Worm (Caenorhabditis elegans) whole organism, L1 larva: Measurements from ENCODE around the gene F47C12.7.
A peak's percentile ranks its signal among the peaks of the same experiment; 100 is the strongest.

ENCODE experiments used
- C04F5.9 ChIP-seq: sonication (generic microtip); optimal IDR thresholded peaks from 2 replicates; lab custom pipeline; 2016; ENCODE audit warnings: missing genetic modification characterization, missing compliant biosample characterization
- C34B4.2 ChIP-seq: sonication (generic microtip); optimal IDR thresholded peaks from 2 replicates; lab custom pipeline; 2017; ENCODE audit warnings: mild to moderate bottlenecking, missing genetic modification characterization, missing compliant biosample characterization
- F16B12.6 ChIP-seq: fragments of 150-350 bp; optimal IDR thresholded peaks from 2 replicates; lab custom pipeline; 2014; ENCODE audit warnings: missing biosample characterization, missing genetic modification characterization
- Y116A8C.19 ChIP-seq: sonication (generic microtip); optimal IDR thresholded peaks from 2 replicates; lab custom pipeline; 2016; ENCODE audit warnings: missing compliant biosample characterization, missing genetic modification characterization, borderline replicate concordance
- aha-1 ChIP-seq: fragments of 150-350 bp; optimal IDR thresholded peaks from 2 replicates; lab custom pipeline; 2014; ENCODE audit warnings: missing biosample characterization, missing genetic modification characterization
- alr-1 ChIP-seq: fragments of 200-800 bp; sonication (Bioruptor generic); optimal IDR thresholded peaks from 2 replicates; lab custom pipeline; 2018; ENCODE audit warnings: borderline replicate concordance, mild to moderate bottlenecking, missing genetic modification characterization, missing compliant biosample characterization
- ama-1 ChIP-seq: fragments of 150-350 bp; optimal IDR thresholded peaks from 2 replicates; lab custom pipeline; 2014
- blmp-1 ChIP-seq: fragments of 150-350 bp; optimal IDR thresholded peaks from 2 replicates; lab custom pipeline; 2014; ENCODE audit warnings: missing biosample characterization, missing genetic modification characterization
- ceh-63 ChIP-seq: fragments of 200-800 bp; sonication (Bioruptor generic); optimal IDR thresholded peaks from 2 replicates; lab custom pipeline; 2018; ENCODE audit warnings: mild to moderate bottlenecking, missing genetic modification characterization, missing compliant biosample characterization
- ceh-82 ChIP-seq, 3 experiments: fragments of 150-350 bp in 1 of 3; sonication (generic microtip) in 2 of 3; optimal IDR thresholded peaks; 2 replicates each; lab custom pipeline; 2014 to 2017; ENCODE audit warnings: missing biosample characterization in 3 of 3, missing genetic modification characterization in 3 of 3
- dsc-1 ChIP-seq: sonication (generic microtip); optimal IDR thresholded peaks from 2 replicates; lab custom pipeline; 2016; ENCODE audit warnings: mild to moderate bottlenecking, missing genetic modification characterization, missing compliant biosample characterization
- efl-1 ChIP-seq, 4 experiments: fragments of 150-350 bp; optimal IDR thresholded peaks in 3 of 4; peaks in 1 of 4; 1 replicate in 1 of 4; 2 replicates in 3 of 4; lab custom pipeline; 2014; ENCODE audit warnings: missing biosample characterization in 2 of 4, missing genetic modification characterization in 2 of 4, missing genetic modification reagents in 2 of 4
- efl-3 ChIP-seq: fragments of 200-800 bp; sonication (Bioruptor generic); optimal IDR thresholded peaks from 2 replicates; lab custom pipeline; 2018; ENCODE audit warnings: mild to moderate bottlenecking, missing genetic modification characterization, missing compliant biosample characterization
- egl-13 ChIP-seq: sonication (generic microtip); optimal IDR thresholded peaks from 2 replicates; lab custom pipeline; 2016; ENCODE audit warnings: missing genotype, missing genetic modification reagents, missing genetic modification characterization, missing compliant biosample characterization
- elt-2 ChIP-seq: sonication (generic microtip); optimal IDR thresholded peaks from 2 replicates; lab custom pipeline; 2016; ENCODE audit warnings: missing genetic modification characterization, mild to moderate bottlenecking, inconsistent platforms, missing compliant biosample characterization, missing genetic modification reagents
- elt-3 ChIP-seq, 6 experiments: fragments of 150-350 bp in 1 of 6; sonication (generic microtip); optimal IDR thresholded peaks; 2 replicates each; lab custom pipeline; 2017 to 2018; ENCODE audit warnings: missing biosample characterization in 6 of 6, missing genetic modification characterization in 6 of 6, inconsistent platforms in 1 of 6
- ets-5 ChIP-seq: fragments of 200-800 bp; sonication (Bioruptor generic); IDR thresholded peaks from 2 replicates; pipeline ENCODE4 v1.3.6; 2022; ENCODE audit warnings: missing genetic modification characterization, missing compliant biosample characterization
- fkh-10 ChIP-seq: sonication (generic microtip); optimal IDR thresholded peaks from 2 replicates; lab custom pipeline; 2017; ENCODE audit warnings: missing biosample characterization, missing genetic modification reagents, missing genetic modification characterization
- fkh-4 ChIP-seq: sonication (generic microtip); optimal IDR thresholded peaks from 2 replicates; lab custom pipeline; 2016; ENCODE audit warnings: missing compliant biosample characterization, missing genetic modification characterization, borderline replicate concordance
- fkh-8 ChIP-seq: sonication (generic microtip); optimal IDR thresholded peaks from 2 replicates; lab custom pipeline; 2016; ENCODE audit warnings: mild to moderate bottlenecking, missing genetic modification characterization, missing compliant biosample characterization
- fos-1 ChIP-seq: fragments of 150-350 bp; optimal IDR thresholded peaks from 2 replicates; lab custom pipeline; 2014; ENCODE audit warnings: missing biosample characterization, missing genetic modification characterization
- grh-1 ChIP-seq: fragments of 200-800 bp; sonication (Bioruptor generic); IDR thresholded peaks from 2 replicates; pipeline ENCODE4 v1.3.6; 2022; ENCODE audit warnings: missing genetic modification reagents, missing genetic modification characterization, missing compliant biosample characterization
- hlh-17 ChIP-seq: fragments of 200-800 bp; sonication (Bioruptor generic); optimal IDR thresholded peaks from 2 replicates; lab custom pipeline; 2018; ENCODE audit warnings: missing genetic modification characterization, mild to moderate bottlenecking, missing compliant biosample characterization, moderate library complexity, borderline replicate concordance
- hlh-4 ChIP-seq: sonication (generic microtip); optimal IDR thresholded peaks from 2 replicates; lab custom pipeline; 2016; ENCODE audit warnings: mild to moderate bottlenecking, missing genetic modification characterization, missing compliant biosample characterization
- hpl-2 ChIP-seq: fragments of 150-350 bp; optimal IDR thresholded peaks from 2 replicates; lab custom pipeline; 2014; ENCODE audit warnings: missing biosample characterization, missing genetic modification reagents, missing genetic modification characterization
- isw-1 ChIP-seq: fragments of 200-800 bp; sonication (Bioruptor generic); IDR thresholded peaks from 2 replicates; pipeline ENCODE4 v1.3.6; 2022; ENCODE audit warnings: missing genetic modification characterization, missing compliant biosample characterization
- jun-1 ChIP-seq: fragments of 150-350 bp; optimal IDR thresholded peaks from 2 replicates; lab custom pipeline; 2014; ENCODE audit warnings: missing biosample characterization, missing genetic modification reagents, missing genetic modification characterization
- lin-14 ChIP-seq: fragments of 200-800 bp; sonication (Bioruptor generic); optimal IDR thresholded peaks from 2 replicates; lab custom pipeline; 2018; ENCODE audit warnings: mild to moderate bottlenecking, missing genetic modification characterization, moderate library complexity, missing compliant biosample characterization
- lin-15B ChIP-seq: fragments of 150-350 bp; sonication (generic microtip); optimal IDR thresholded peaks from 3 replicates; lab custom pipeline; 2014; ENCODE audit warnings: missing biosample characterization, missing genetic modification characterization
- lin-35 ChIP-seq, 2 experiments: fragments of 150-350 bp; optimal IDR thresholded peaks; 2 replicates each; lab custom pipeline; 2014; ENCODE audit warnings: missing biosample characterization in 2 of 2, missing genetic modification characterization in 2 of 2, missing genetic modification reagents in 2 of 2
- lin-39 ChIP-seq: fragments of 150-350 bp; optimal IDR thresholded peaks from 2 replicates; lab custom pipeline; 2014; ENCODE audit warnings: missing biosample characterization, missing genetic modification reagents, missing genetic modification characterization
- mab-9 ChIP-seq: fragments of 200-800 bp; sonication (Bioruptor generic); IDR thresholded peaks from 2 replicates; pipeline ENCODE4 v1.3.6; 2022; ENCODE audit warnings: missing genetic modification reagents, missing genetic modification characterization, missing compliant biosample characterization
- mdl-1 ChIP-seq, 2 experiments: fragments of 150-350 bp; optimal IDR thresholded peaks; 2 replicates each; lab custom pipeline; 2014 to 2017; ENCODE audit warnings: missing biosample characterization in 2 of 2, missing genetic modification characterization in 2 of 2, inconsistent platforms in 1 of 2
- mef-2 ChIP-seq: fragments of 150-350 bp; optimal IDR thresholded peaks from 2 replicates; lab custom pipeline; 2014; ENCODE audit warnings: missing biosample characterization, missing genetic modification characterization
- mep-1 ChIP-seq: fragments of 150-350 bp; optimal IDR thresholded peaks from 2 replicates; lab custom pipeline; 2014; ENCODE audit warnings: missing biosample characterization, missing genetic modification characterization
- nhr-20 ChIP-seq: sonication (generic microtip); optimal IDR thresholded peaks from 2 replicates; lab custom pipeline; 2016; ENCODE audit warnings: mild to moderate bottlenecking, missing genetic modification characterization, missing compliant biosample characterization
- nhr-28 ChIP-seq: fragments of 150-350 bp; optimal IDR thresholded peaks from 2 replicates; lab custom pipeline; 2014; ENCODE audit warnings: missing biosample characterization, missing genetic modification characterization
- nhr-47 ChIP-seq: sonication (generic microtip); optimal IDR thresholded peaks from 2 replicates; lab custom pipeline; 2016; ENCODE audit warnings: mild to moderate bottlenecking, missing genetic modification characterization, moderate library complexity, missing compliant biosample characterization
- nhr-77 ChIP-seq: fragments of 150-350 bp; optimal IDR thresholded peaks from 2 replicates; lab custom pipeline; 2014; ENCODE audit warnings: missing biosample characterization, missing genetic modification characterization
- nhr-84 ChIP-seq: sonication (generic microtip); optimal IDR thresholded peaks from 2 replicates; lab custom pipeline; 2017; ENCODE audit warnings: missing biosample characterization, missing genetic modification characterization
- nhr-85 ChIP-seq: sonication (generic microtip); peaks from one replicate; lab custom pipeline; 2016; ENCODE audit warnings: missing genetic modification characterization, inconsistent platforms, missing compliant biosample characterization
- rnt-1 ChIP-seq: sonication (generic microtip); optimal IDR thresholded peaks from 2 replicates; lab custom pipeline; 2016; ENCODE audit warnings: mild to moderate bottlenecking, missing genetic modification characterization, moderate library complexity, missing compliant biosample characterization
- skn-1 ChIP-seq: fragments of 150-350 bp; optimal IDR thresholded peaks from 2 replicates; lab custom pipeline; 2014; ENCODE audit warnings: missing biosample characterization, missing genetic modification characterization
- sox-4 ChIP-seq: sonication (generic microtip); optimal IDR thresholded peaks from 2 replicates; lab custom pipeline; 2016; ENCODE audit warnings: missing genetic modification characterization, missing compliant biosample characterization
- sptf-1 ChIP-seq: fragments of 150-350 bp; optimal IDR thresholded peaks from 2 replicates; lab custom pipeline; 2014; ENCODE audit warnings: missing biosample characterization, missing genetic modification characterization
- sup-37 ChIP-seq: fragments of 200-800 bp; sonication (Bioruptor generic); optimal IDR thresholded peaks from 2 replicates; lab custom pipeline; 2018; ENCODE audit warnings: mild to moderate bottlenecking, missing genetic modification characterization, missing compliant biosample characterization
- tlp-1 ChIP-seq: fragments of 150-350 bp; optimal IDR thresholded peaks from 2 replicates; lab custom pipeline; 2014; ENCODE audit warnings: missing biosample characterization, missing genetic modification characterization
- unc-30 ChIP-seq: sonication (generic microtip); optimal IDR thresholded peaks from 2 replicates; lab custom pipeline; 2017; ENCODE audit warnings: missing biosample characterization, missing genetic modification characterization
- unc-62 ChIP-seq: fragments of 150-350 bp; optimal IDR thresholded peaks from 2 replicates; lab custom pipeline; 2014; ENCODE audit warnings: missing biosample characterization, missing genetic modification reagents, missing genetic modification characterization
- unc-98 ChIP-seq: fragments of 200-800 bp; sonication (Bioruptor generic); IDR thresholded peaks from 2 replicates; pipeline ENCODE4 v1.3.6; 2022; ENCODE audit warnings: missing genetic modification characterization, missing compliant biosample characterization
- zip-4 ChIP-seq: fragments of 200-800 bp; sonication (Bioruptor generic); optimal IDR thresholded peaks from 2 replicates; lab custom pipeline; 2018; ENCODE audit warnings: mild to moderate bottlenecking, missing genetic modification characterization, moderate library complexity, missing compliant biosample characterization

Gene F47C12.7

DNA sequence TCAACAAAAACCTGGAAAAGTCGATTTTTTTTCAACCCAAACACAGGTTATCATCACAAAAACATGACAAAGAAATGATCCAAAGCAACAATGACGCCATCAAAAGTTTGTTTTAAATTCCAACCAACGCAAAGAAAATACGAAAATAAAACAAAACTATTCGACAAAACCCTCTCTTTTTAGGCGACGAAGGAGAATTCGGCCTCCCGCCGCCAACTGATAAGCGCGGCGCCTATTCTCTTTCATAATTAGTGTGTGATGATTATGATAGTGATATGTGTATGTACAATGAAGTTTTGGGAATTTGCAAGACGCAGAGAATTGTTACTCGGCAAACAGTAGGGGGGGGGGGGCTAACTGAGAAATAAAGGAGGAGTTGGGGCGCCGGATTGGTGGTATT is 34.0 kb upstream of the F47C12.7 start:
- no peak for TF ChIP-seq ceh-63 (GFP tag; lab: Kevin White, UChicago)
- no peak for TF ChIP-seq F16B12.6
- peak in 1 of 2 experiments; percentile 44 for TF ChIP-seq lin-35 (GFP tag; optimal IDR thresholded peaks at IDR 0.05; lab: Kevin White, UChicago)
- TF ChIP-seq hlh-4 (tag; lab: Kevin White, UChicago): no peak
- no peak for TF ChIP-seq mdl-1 (tag; optimal IDR thresholded peaks at IDR 0.05; lab: Kevin White, UChicago)
- TF ChIP-seq jun-1: no peak
- TF ChIP-seq elt-3 (tag; optimal IDR thresholded peaks at IDR 0.05; lab: Kevin White, UChicago): peak in 1 of 6 experiments; percentile 27
- TF ChIP-seq ceh-82 (tag; optimal IDR thresholded peaks at IDR 0.05; lab: Kevin White, UChicago): no peak
- no peak for TF ChIP-seq lin-15B (tag; lab: Kevin White, UChicago)
- peak; percentile 57 for TF ChIP-seq blmp-1 (tag; lab: Kevin White, UChicago)
- TF ChIP-seq efl-1 (optimal IDR thresholded peaks at IDR 0.05; lab: Kevin White, UChicago): no peak
- peak in 1 of 2 experiments; percentile 50 for TF ChIP-seq efl-1 (GFP tag; optimal IDR thresholded peaks at IDR 0.05 in 1 of 2; lab: Kevin White, UChicago)
- TF ChIP-seq nhr-47 (tag; lab: Kevin White, UChicago): no peak
- TF ChIP-seq Y116A8C.19 (tag; lab: Kevin White, UChicago): no peak
- peak; percentile 63 for TF ChIP-seq elt-2 (tag; lab: Kevin White, UChicago)

DNA sequence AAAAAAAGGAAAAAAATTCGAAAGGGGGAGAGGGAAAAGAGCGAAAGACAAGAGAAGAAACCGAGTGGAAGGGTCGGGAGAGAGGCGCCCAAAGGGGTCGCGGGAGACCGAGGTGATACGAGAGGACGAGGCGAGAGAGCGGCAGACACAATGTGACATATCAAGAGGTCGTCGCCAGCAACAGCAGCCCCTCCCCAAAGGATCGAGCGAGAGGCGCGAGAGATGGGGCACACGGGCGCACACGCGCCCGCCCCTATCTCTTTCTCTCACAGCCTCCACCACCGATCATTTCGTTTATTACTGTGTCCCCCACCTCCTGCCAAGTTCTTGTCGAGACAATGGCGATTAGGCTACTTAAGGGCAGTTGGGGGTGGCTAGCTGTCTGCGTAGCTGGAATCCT is 32.9 kb upstream of the F47C12.7 start:
- TF ChIP-seq skn-1: peak; percentile 35
- peak; percentile 91 for TF ChIP-seq lin-14 (GFP tag; lab: Kevin White, UChicago)
- no peak for TF ChIP-seq zip-4
- no peak for TF ChIP-seq alr-1
- TF ChIP-seq mef-2 (tag; lab: Kevin White, UChicago): no peak
- no peak for TF ChIP-seq unc-98 (GFP tag; lab: Robert Waterston, UW)
- no peak for TF ChIP-seq fkh-4 (tag; lab: Kevin White, UChicago)
- TF ChIP-seq hpl-2 (GFP tag; lab: Kevin White, UChicago): peak; percentile 9
- TF ChIP-seq ets-5 (GFP tag; lab: Robert Waterston, UW): no peak
- peak; percentile 37 for TF ChIP-seq mep-1 (tag; lab: Kevin White, UChicago)
- TF ChIP-seq nhr-84: no peak
- TF ChIP-seq aha-1 (tag; lab: Kevin White, UChicago): no peak
- no peak for TF ChIP-seq F16B12.6
- TF ChIP-seq fos-1 (tag; lab: Kevin White, UChicago): no peak
- TF ChIP-seq nhr-85 (tag; lab: Kevin White, UChicago): peak; percentile 92
- TF ChIP-seq lin-15B (tag; lab: Kevin White, UChicago): no peak
- TF ChIP-seq fkh-10 (GFP tag; lab: Kevin White, UChicago): no peak
- TF ChIP-seq ama-1: no peak
- TF ChIP-seq rnt-1: peak; percentile 76
- TF ChIP-seq nhr-28 (tag; lab: Kevin White, UChicago): no peak
- no peak for TF ChIP-seq C04F5.9 (tag; lab: Kevin White, UChicago)
- TF ChIP-seq sup-37 (GFP tag; lab: Kevin White, UChicago): no peak
- TF ChIP-seq nhr-20 (tag; lab: Kevin White, UChicago): peak; percentile 81
- TF ChIP-seq unc-30 (tag; lab: Kevin White, UChicago): no peak
- no peak for TF ChIP-seq hlh-17 (GFP tag; lab: Kevin White, UChicago)
- no peak for TF ChIP-seq ceh-63 (GFP tag; lab: Kevin White, UChicago)
- TF ChIP-seq mab-9 (GFP tag; lab: Robert Waterston, UW): no peak
- TF ChIP-seq nhr-77 (tag; lab: Kevin White, UChicago): peak; percentile 44
- TF ChIP-seq egl-13 (tag; lab: Kevin White, UChicago): peak; percentile 7
- peak; percentile 57 to 67 for TF ChIP-seq lin-35 (GFP tag; optimal IDR thresholded peaks at IDR 0.05; lab: Kevin White, UChicago)
- peak; percentile 64 for TF ChIP-seq blmp-1 (tag; lab: Kevin White, UChicago)
- no peak for TF ChIP-seq sptf-1 (tag; lab: Kevin White, UChicago)
- no peak for TF ChIP-seq isw-1 (GFP tag; lab: Robert Waterston, UW)
- TF ChIP-seq C34B4.2 (tag; lab: Kevin White, UChicago): no peak
- TF ChIP-seq efl-3: no peak
- no peak for TF ChIP-seq fkh-8 (tag; lab: Kevin White, UChicago)
- no peak for TF ChIP-seq lin-39 (tag; lab: Kevin White, UChicago)
- TF ChIP-seq tlp-1 (tag; lab: Kevin White, UChicago): no peak
- peak; percentile 16 to 75 for TF ChIP-seq mdl-1 (tag; optimal IDR thresholded peaks at IDR 0.05; lab: Kevin White, UChicago)
- no peak for TF ChIP-seq unc-62 (GFP tag; lab: Kevin White, UChicago)
- TF ChIP-seq sox-4 (tag; lab: Kevin White, UChicago): no peak
- no peak for TF ChIP-seq grh-1
- TF ChIP-seq dsc-1 (tag; lab: Kevin White, UChicago): peak; percentile 35
